Fruit fly (Drosophila melanogaster) S2 (cell line): ENCODE results near the gene CG8142.

Experiments
- CG8478 ChIP-seq: fragments of >200 bp; optimal IDR thresholded peaks from 2 replicates; lab custom pipeline; 2018
- CTCF ChIP-seq, 2 experiments: fragments of >200 bp; optimal IDR thresholded peaks; 2 replicates each; lab custom pipeline; 2018

dm6 chrX:17804048-17804447 lies 40.5 kb downstream of the CG8142 start:
- TF ChIP-seq CG8478 (no peak), CTCF (optimal IDR thresholded peaks at IDR 0.05; lab: Kevin White, UChicago) (no peak)
